Fruit fly (Drosophila melanogaster) whole organism, embryonic: ENCODE data around the gene Pvf1.

ENCODE experiments used
- Adf1 ChIP-seq: fragments of 200-800 bp; sonication (Bioruptor generic); IDR thresholded peaks from 2 replicates; pipeline ENCODE4 v1.3.6; 2022; ENCODE audit warnings: missing biosample characterization, missing genetic modification characterization
- BEAF-32 ChIP-seq: fragments of 200-800 bp; sonication (Bioruptor generic); optimal IDR thresholded peaks from 3 replicates; lab custom pipeline; 2017; ENCODE audit warnings: missing biosample characterization, missing genetic modification characterization, mild to moderate bottlenecking, moderate library complexity, missing genetic modification reagents
- Bdp1 ChIP-seq: fragments of 200-800 bp; sonication (Bioruptor generic); optimal IDR thresholded peaks from 3 replicates; lab custom pipeline; 2016; ENCODE audit warnings: missing biosample characterization, missing genetic modification characterization
- CG12155 ChIP-seq: fragments of 200-800 bp; sonication (Bioruptor generic); optimal IDR thresholded peaks from 3 replicates; lab custom pipeline; 2016; ENCODE audit warnings: missing biosample characterization, missing genetic modification characterization
- CG13287 ChIP-seq: fragments of 200-800 bp; sonication (Bioruptor generic); IDR thresholded peaks from 2 replicates; pipeline ENCODE4 v1.3.6; 2022; ENCODE audit warnings: missing biosample characterization, missing genetic modification characterization; ENCODE audit not compliant: partially characterized antibody
- CG17385 ChIP-seq: fragments of 200-800 bp; sonication (Bioruptor generic); optimal IDR thresholded peaks from 3 replicates; lab custom pipeline; 2018; ENCODE audit warnings: missing biosample characterization, mild to moderate bottlenecking, missing genetic modification characterization
- CG2199 ChIP-seq: fragments of 200-800 bp; sonication (Bioruptor generic); IDR thresholded peaks from 3 replicates; pipeline ENCODE4 v1.3.6; 2022; ENCODE audit warnings: missing biosample characterization, missing genetic modification characterization
- CG6791 ChIP-seq: fragments of 200-800 bp; sonication (Bioruptor generic); IDR thresholded peaks from 3 replicates; pipeline ENCODE4 v1.3.6; 2022; ENCODE audit warnings: missing biosample characterization, missing genetic modification characterization; ENCODE audit not compliant: partially characterized antibody
- CG8281 ChIP-seq: fragments of 200-800 bp; sonication (Bioruptor generic); optimal IDR thresholded peaks from 2 replicates; lab custom pipeline; 2018; ENCODE audit warnings: missing biosample characterization, mild to moderate bottlenecking, missing genetic modification characterization, moderate library complexity
- CG8388 ChIP-seq: fragments of 200-800 bp; sonication (Bioruptor generic); optimal IDR thresholded peaks from 2 replicates; lab custom pipeline; 2019; ENCODE audit warnings: missing biosample characterization, mild to moderate bottlenecking, missing genetic modification characterization, moderate library complexity
- D19B ChIP-seq: fragments of 200-800 bp; sonication (Bioruptor generic); optimal IDR thresholded peaks from 2 replicates; lab custom pipeline; 2017; ENCODE audit warnings: missing biosample characterization, mild to moderate bottlenecking, missing genetic modification characterization
- Deaf1 ChIP-seq: fragments of 200-800 bp; optimal IDR thresholded peaks from 3 replicates; lab custom pipeline; 2019; ENCODE audit warnings: missing biosample characterization, mild to moderate bottlenecking, missing genetic modification characterization, moderate library complexity
- Dip2 ChIP-seq: fragments of 200-800 bp; sonication (Bioruptor generic); IDR thresholded peaks from 2 replicates; pipeline ENCODE4 v1.3.6; 2022; ENCODE audit warnings: missing biosample characterization, missing genetic modification characterization
- Dll ChIP-seq: fragments of 200-800 bp; sonication (Bioruptor generic); IDR thresholded peaks from 4 replicates; pipeline ENCODE4 v1.3.6; 2022; ENCODE audit warnings: missing biosample characterization, missing genetic modification characterization; ENCODE audit not compliant: partially characterized antibody
- Ets65A ChIP-seq: fragments of 200-800 bp; sonication (Bioruptor generic); peaks from one replicate; lab custom pipeline; 2016; ENCODE audit warnings: missing biosample characterization, missing genetic modification characterization
- Fer1 ChIP-seq: fragments of 200-800 bp; sonication (Bioruptor generic); optimal IDR thresholded peaks from 2 replicates; lab custom pipeline; 2017; ENCODE audit warnings: missing biosample characterization, mild to moderate bottlenecking, missing genetic modification characterization
- Hmr ChIP-seq: fragments of 200-800 bp; sonication (Bioruptor generic); optimal IDR thresholded peaks from 3 replicates; lab custom pipeline; 2017; ENCODE audit warnings: mild to moderate bottlenecking, missing biosample characterization, missing genetic modification reagents, missing genetic modification characterization
- Hr51 ChIP-seq, 2 experiments: fragments of 200-800 bp; sonication (Bioruptor generic); optimal IDR thresholded peaks; 2 replicates in 1 of 2; 3 replicates in 1 of 2; lab custom pipeline; 2016 to 2018; ENCODE audit warnings: missing biosample characterization in 2 of 2, missing genetic modification characterization in 2 of 2, mild to moderate bottlenecking in 1 of 2, moderate library complexity in 1 of 2
- Hr78 ChIP-seq, 2 experiments: fragments of 200-800 bp in 1 of 2; fragments of >200 bp in 1 of 2; sonication (Bioruptor generic) in 1 of 2; optimal IDR thresholded peaks; 2 replicates each; lab custom pipeline; 2017 to 2019; ENCODE audit warnings: missing biosample characterization in 2 of 2, missing genetic modification characterization in 2 of 2, mild to moderate bottlenecking in 1 of 2, moderate library complexity in 1 of 2
- Lhr ChIP-seq: fragments of 200-800 bp; sonication (Bioruptor generic); optimal IDR thresholded peaks from 3 replicates; lab custom pipeline; 2017; ENCODE audit warnings: mild to moderate bottlenecking, missing biosample characterization, missing genetic modification reagents, missing genetic modification characterization
- Med ChIP-seq: fragments of 200-800 bp; sonication (Bioruptor generic); peaks from one replicate; lab custom pipeline; 2016; ENCODE audit warnings: missing biosample characterization, missing genetic modification characterization, mild to moderate bottlenecking, inconsistent platforms, moderate library complexity
- Scr ChIP-seq: fragments of 200-800 bp; sonication (Bioruptor generic); IDR thresholded peaks from 2 replicates; pipeline ENCODE4 v1.3.6; 2022; ENCODE audit warnings: missing biosample characterization, missing genetic modification characterization; ENCODE audit not compliant: partially characterized antibody
- Trl ChIP-seq, 3 experiments: fragments of >200 bp in 2 of 3; fragments of 200-800 bp in 1 of 3; sonication (Bioruptor generic) in 1 of 3; optimal IDR thresholded peaks; 2 replicates in 1 of 3; 3 replicates in 2 of 3; lab custom pipeline; 2016 to 2017; ENCODE audit warnings: missing biosample characterization in 1 of 3, missing genetic modification characterization in 1 of 3
- abd-A ChIP-seq: fragments of 200-800 bp; sonication (Bioruptor generic); optimal IDR thresholded peaks from 3 replicates; lab custom pipeline; 2019; ENCODE audit warnings: missing biosample characterization, mild to moderate bottlenecking, missing genetic modification characterization, moderate library complexity
- amos ChIP-seq: fragments of 200-800 bp; sonication (Bioruptor generic); IDR thresholded peaks from 2 replicates; pipeline ENCODE4 v1.3.6; 2022; ENCODE audit warnings: missing biosample characterization, missing genetic modification characterization; ENCODE audit not compliant: partially characterized antibody
- ash1 ChIP-seq: fragments of 200-800 bp; sonication (Bioruptor generic); optimal IDR thresholded peaks from 2 replicates; lab custom pipeline; 2018; ENCODE audit warnings: missing biosample characterization, mild to moderate bottlenecking, missing genetic modification characterization
- ato ChIP-seq: fragments of 200-800 bp; sonication (Bioruptor generic); IDR thresholded peaks from 2 replicates; pipeline ENCODE4 v1.3.6; 2022; ENCODE audit warnings: missing biosample characterization, missing genetic modification characterization; ENCODE audit not compliant: partially characterized antibody
- bowl ChIP-seq: fragments of 200-800 bp; sonication (Bioruptor generic); IDR thresholded peaks from 2 replicates; pipeline ENCODE4 v1.3.6; 2022; ENCODE audit warnings: missing biosample characterization, missing genetic modification characterization
- bsh ChIP-seq, 2 experiments: fragments of 200-800 bp; sonication (Bioruptor generic); optimal IDR thresholded peaks; 2 replicates each; lab custom pipeline; 2017 to 2018; ENCODE audit warnings: mild to moderate bottlenecking in 2 of 2, missing biosample characterization in 2 of 2, missing genetic modification characterization in 2 of 2, moderate library complexity in 1 of 2
- dan ChIP-seq: fragments of 200-800 bp; sonication (Bioruptor generic); IDR thresholded peaks from 2 replicates; pipeline ENCODE4 v1.3.6; 2022; ENCODE audit warnings: missing biosample characterization, missing genetic modification characterization
- ewg ChIP-seq: fragments of 200-800 bp; sonication (Bioruptor generic); optimal IDR thresholded peaks from 3 replicates; lab custom pipeline; 2017; ENCODE audit warnings: mild to moderate bottlenecking, missing biosample characterization, missing genetic modification reagents, missing genetic modification characterization
- gcm2 ChIP-seq: fragments of 200-800 bp; sonication (Bioruptor generic); optimal IDR thresholded peaks from 2 replicates; lab custom pipeline; 2016; ENCODE audit warnings: missing biosample characterization, missing genetic modification characterization
- hbn ChIP-seq: fragments of 200-800 bp; sonication (Bioruptor generic); IDR thresholded peaks from 2 replicates; pipeline ENCODE4 v1.3.6; 2022; ENCODE audit warnings: missing biosample characterization, missing genetic modification characterization; ENCODE audit not compliant: partially characterized antibody
- jumu ChIP-seq: fragments of 200-800 bp; sonication (Bioruptor generic); optimal IDR thresholded peaks from 3 replicates; lab custom pipeline; 2016; ENCODE audit warnings: missing biosample characterization, missing genetic modification characterization
- kah ChIP-seq: fragments of 200-800 bp; sonication (Bioruptor generic); optimal IDR thresholded peaks from 2 replicates; lab custom pipeline; 2018; ENCODE audit warnings: missing biosample characterization, mild to moderate bottlenecking, missing genetic modification characterization
- mld ChIP-seq: fragments of 200-800 bp; sonication (Bioruptor generic); IDR thresholded peaks from 3 replicates; pipeline ENCODE4 v1.3.6; 2022; ENCODE audit warnings: missing biosample characterization, missing genetic modification characterization; ENCODE audit not compliant: partially characterized antibody
- nmo ChIP-seq: fragments of 200-800 bp; sonication (Bioruptor generic); optimal IDR thresholded peaks from 2 replicates; lab custom pipeline; 2018; ENCODE audit warnings: missing biosample characterization, mild to moderate bottlenecking, missing genetic modification characterization, moderate library complexity
- oc ChIP-seq: fragments of 200-800 bp; sonication (Bioruptor generic); optimal IDR thresholded peaks from 2 replicates; lab custom pipeline; 2018; ENCODE audit warnings: missing biosample characterization, mild to moderate bottlenecking, missing genetic modification characterization, moderate library complexity
- onecut ChIP-seq: fragments of 200-800 bp; sonication (Bioruptor generic); IDR thresholded peaks from 2 replicates; pipeline ENCODE4 v1.3.6; 2022; ENCODE audit warnings: missing biosample characterization, missing genetic modification characterization
- pfk ChIP-seq: fragments of 200-800 bp; sonication (Bioruptor generic); optimal IDR thresholded peaks from 2 replicates; lab custom pipeline; 2018; ENCODE audit warnings: missing biosample characterization, mild to moderate bottlenecking, missing genetic modification characterization, moderate library complexity
- pzg ChIP-seq: fragments of 200-800 bp; sonication (Bioruptor generic); optimal IDR thresholded peaks from 3 replicates; lab custom pipeline; 2018; ENCODE audit warnings: missing biosample characterization, mild to moderate bottlenecking, missing genetic modification characterization, moderate library complexity
- ro ChIP-seq: fragments of 200-800 bp; sonication (Bioruptor generic); IDR thresholded peaks from 2 replicates; pipeline ENCODE4 v1.3.6; 2022; ENCODE audit warnings: missing biosample characterization, missing genetic modification characterization
- tio ChIP-seq: fragments of 200-800 bp; sonication (Bioruptor generic); optimal IDR thresholded peaks from 2 replicates; lab custom pipeline; 2017; ENCODE audit warnings: missing biosample characterization, missing genetic modification characterization, inconsistent platforms
- toy ChIP-seq: fragments of 200-800 bp; sonication (Bioruptor generic); IDR thresholded peaks from 2 replicates; pipeline ENCODE4 v1.3.6; 2022; ENCODE audit warnings: missing biosample characterization, missing genetic modification characterization
- unc-4 ChIP-seq: fragments of 200-800 bp; sonication (Bioruptor generic); IDR thresholded peaks from 2 replicates; pipeline ENCODE4 v1.3.6; 2022; ENCODE audit warnings: missing biosample characterization, missing genetic modification characterization; ENCODE audit not compliant: partially characterized antibody
- yki ChIP-seq: fragments of >200 bp; optimal IDR thresholded peaks from 3 replicates; lab custom pipeline; 2018

Pvf1 gene

dm6 chrX:18812111-18812510 is 20.4 kb upstream of the Pvf1 start:
- TF ChIP-seq gcm2 (GFP tag; lab: Kevin White, UChicago) (no peak), Hr78 (GFP tag; optimal IDR thresholded peaks at IDR 0.05; lab: Kevin White, UChicago) (peak in 1 of 2 experiments; percentile 31), Hr51 (GFP tag; optimal IDR thresholded peaks at IDR 0.05; lab: Kevin White, UChicago) (peak in 1 of 2 experiments; percentile 15), CG12155 (GFP tag; lab: Kevin White, UChicago) (peak; percentile 72), pfk (GFP tag; lab: Kevin White, UChicago) (peak; percentile 76), bowl (no peak)

DNA sequence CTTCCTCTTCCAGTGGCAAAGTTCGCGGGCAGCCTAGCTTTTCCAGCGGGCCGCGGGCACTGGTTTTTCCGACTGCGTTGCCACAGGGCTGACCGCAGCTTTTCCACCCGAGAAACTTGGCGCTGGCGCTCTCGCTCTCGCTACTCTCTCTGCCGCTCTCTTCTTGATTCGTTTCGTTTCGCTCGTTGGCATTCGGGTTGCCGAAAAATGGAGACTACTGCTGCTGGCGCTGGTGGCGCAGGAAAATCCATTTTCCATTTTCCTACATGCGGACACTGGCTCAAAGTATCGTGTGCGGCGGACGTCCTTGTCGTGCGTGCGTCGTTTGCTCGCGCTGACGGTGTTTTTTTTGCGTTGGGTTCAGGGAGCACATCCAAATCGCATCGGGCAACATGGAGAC is 19.4 kb upstream of the Pvf1 start, which contains the start of gene CG42450:
Gene CG42450, plus strand, starts transcription at position 249 of the 400 bp plus-strand sequence.
- peak; percentile 68 for TF ChIP-seq ewg (GFP tag; lab: Kevin White, UChicago)
- TF ChIP-seq ato (GFP tag; lab: Robert Waterston, UW), result no peak
- no peak for TF ChIP-seq CG8388 (GFP tag; lab: Kevin White, UChicago)
- TF ChIP-seq CG8281 (tag; lab: Kevin White, UChicago), result no peak
- peak; percentile 29 for TF ChIP-seq BEAF-32 (GFP tag; lab: Kevin White, UChicago)
- TF ChIP-seq dan (GFP tag; lab: Robert Waterston, UW), result no peak
- TF ChIP-seq Lhr (GFP tag; lab: Kevin White, UChicago), result no peak
- TF ChIP-seq pzg (GFP tag; lab: Kevin White, UChicago), result peak; percentile 13
- no peak for TF ChIP-seq jumu (GFP tag; lab: Kevin White, UChicago)
- no peak for TF ChIP-seq ash1 (GFP tag; lab: Kevin White, UChicago)
- no peak for TF ChIP-seq kah (GFP tag; lab: Kevin White, UChicago)
- peak; percentile 47 for TF ChIP-seq unc-4 (GFP tag; lab: Robert Waterston, UW)
- TF ChIP-seq hbn (GFP tag; lab: Robert Waterston, UW), result peak; percentile 29; the same call in 1 of the 2 replicates
- no peak for TF ChIP-seq bsh (GFP tag; optimal IDR thresholded peaks at IDR 0.05; lab: Kevin White, UChicago)
- no peak for TF ChIP-seq nmo (GFP tag; lab: Kevin White, UChicago)
- TF ChIP-seq Ets65A, result peak; percentile 3
- TF ChIP-seq Med (GFP tag; lab: Kevin White, UChicago), result peak; percentile 59
- no peak for TF ChIP-seq yki (lab: Kevin White, UChicago)
- peak; percentile 32; the same call in 1 of the 4 replicates for TF ChIP-seq Dll (GFP tag; lab: Robert Waterston, UW)
- peak; percentile 40 for TF ChIP-seq Fer1
- TF ChIP-seq CG13287 (GFP tag; lab: Robert Waterston, UW), result peak; percentile 23; the same call in 1 of the 2 replicates
- TF ChIP-seq Hmr (GFP tag; lab: Kevin White, UChicago), result peak; percentile 1
- TF ChIP-seq CG12155 (GFP tag; lab: Kevin White, UChicago), result peak; percentile 65
- peak; percentile 6 for TF ChIP-seq CG17385 (GFP tag; lab: Kevin White, UChicago)
- TF ChIP-seq mld (GFP tag; lab: Robert Waterston, UW), result no peak
- TF ChIP-seq Bdp1 (GFP tag; lab: Kevin White, UChicago), result no peak
- peak; percentile 40; the same call in 1 of the 2 replicates for TF ChIP-seq Adf1 (GFP tag; lab: Robert Waterston, UW)
- TF ChIP-seq abd-A, result peak; percentile 7
- peak; percentile 39; the same call in 1 of the 3 replicates for TF ChIP-seq CG6791
- TF ChIP-seq tio (GFP tag; lab: Kevin White, UChicago), result no peak
- peak; percentile 53 to 57 for TF ChIP-seq Trl (optimal IDR thresholded peaks at IDR 0.05; lab: Kevin White, UChicago)
- TF ChIP-seq Trl (GFP tag; optimal IDR thresholded peaks at IDR 0.05; lab: Kevin White, UChicago), result no peak
- no peak for TF ChIP-seq toy (GFP tag; lab: Robert Waterston, UW)
- TF ChIP-seq amos (GFP tag; lab: Robert Waterston, UW), result peak; percentile 28; the same call in 1 of the 2 replicates
- TF ChIP-seq Deaf1 (tag; lab: Kevin White, UChicago), result peak; percentile 95
- TF ChIP-seq D19B (GFP tag; lab: Kevin White, UChicago), result no peak
- no peak for TF ChIP-seq Dip2 (GFP tag; lab: Robert Waterston, UW)
- 0 out of 2 replicates have a peak, but pooled peaks have one; percentile 31 for TF ChIP-seq Scr (GFP tag; lab: Robert Waterston, UW)
- no peak for TF ChIP-seq ro (GFP tag; lab: Robert Waterston, UW)
- TF ChIP-seq onecut (GFP tag; lab: Robert Waterston, UW), result peak; percentile 44; the same call in 1 of the 2 replicates
- TF ChIP-seq oc (tag; lab: Kevin White, UChicago), result no peak
- no peak for TF ChIP-seq CG2199
